Worm (Caenorhabditis elegans): ENCODE results near the gene rict-1.

- no peak for TF ChIP-seq nhr-28 (tag; optimal IDR thresholded peaks at IDR 0.05)
- TF ChIP-seq ceh-82 (tag; optimal IDR thresholded peaks at IDR 0.05) = no peak
- no peak for TF ChIP-seq fkh-2 (tag; optimal IDR thresholded peaks at IDR 0.05)
- no peak for TF ChIP-seq nhr-77 (tag; optimal IDR thresholded peaks at IDR 0.05)
These were observed 51.4 kb downstream of the rict-1 start for ce11 chrII:13065251-13065650.
